Worm (Caenorhabditis elegans): ENCODE results near the gene sri-36.

ce11 chrII:2578216-2578615 lies 7.2 kb downstream of the sri-36 start:
- no peak for TF ChIP-seq ama-1 (optimal IDR thresholded peaks at IDR 0.05)
- TF ChIP-seq fos-1 (tag; optimal IDR thresholded peaks at IDR 0.05) = no peak
- no peak for TF ChIP-seq zag-1 (tag; optimal IDR thresholded peaks at IDR 0.05)
- no peak for TF ChIP-seq unc-39 (tag; optimal IDR thresholded peaks at IDR 0.05)
- no peak for TF ChIP-seq blmp-1 (tag; optimal IDR thresholded peaks at IDR 0.05; ENCODE audit: insufficient read depth)

Data from whole organism, L2 larva.